Fruit fly (Drosophila melanogaster) whole organism, embryonic: ENCODE measurements around the gene Gdh.
A peak's percentile ranks its signal among the peaks of the same experiment; 100 is the strongest.

Experiments used
- B-H1 ChIP-seq: fragments of 200-800 bp; sonication (Bioruptor generic); IDR thresholded peaks from 3 replicates; pipeline ENCODE4 v1.3.6; 2022; ENCODE audit warnings: missing biosample characterization, missing genetic modification characterization
- Bgb ChIP-seq: fragments of 200-800 bp; sonication (Bioruptor generic); IDR thresholded peaks from 2 replicates; pipeline ENCODE4 v1.3.6; 2022; ENCODE audit warnings: missing biosample characterization, missing genetic modification characterization; ENCODE audit not compliant: partially characterized antibody
- CG11085 ChIP-seq: fragments of 200-800 bp; sonication (Bioruptor generic); IDR thresholded peaks from 2 replicates; pipeline ENCODE4 v1.3.6; 2022; ENCODE audit warnings: missing biosample characterization, missing genetic modification characterization
- CG11398 ChIP-seq: fragments of 200-800 bp; sonication (Bioruptor generic); optimal IDR thresholded peaks from 2 replicates; lab custom pipeline; 2016; ENCODE audit warnings: missing biosample characterization, missing genetic modification characterization
- CG17612 ChIP-seq: fragments of 200-800 bp; sonication (Bioruptor generic); IDR thresholded peaks from 2 replicates; pipeline ENCODE4 v1.3.6; 2022; ENCODE audit warnings: missing biosample characterization, missing genetic modification characterization
- CG18619 ChIP-seq: fragments of 200-800 bp; sonication (Bioruptor generic); optimal IDR thresholded peaks from 3 replicates; lab custom pipeline; 2017; ENCODE audit warnings: missing biosample characterization, mild to moderate bottlenecking, missing genetic modification characterization
- CG2120 ChIP-seq: fragments of 200-800 bp; sonication (Bioruptor generic); optimal IDR thresholded peaks from 3 replicates; lab custom pipeline; 2016; ENCODE audit warnings: missing biosample characterization, missing genetic modification characterization
- CG31365 ChIP-seq: fragments of 200-800 bp; sonication (Bioruptor generic); optimal IDR thresholded peaks from 2 replicates; lab custom pipeline; 2018; ENCODE audit warnings: missing biosample characterization, mild to moderate bottlenecking, missing genetic modification characterization
- CG34422 ChIP-seq: fragments of 200-800 bp; sonication (Bioruptor generic); IDR thresholded peaks from 3 replicates; pipeline ENCODE4 v1.3.6; 2022; ENCODE audit warnings: missing biosample characterization, missing genetic modification characterization
- CG4328 ChIP-seq: fragments of 200-800 bp; sonication (Bioruptor generic); optimal IDR thresholded peaks from 3 replicates; lab custom pipeline; 2017; ENCODE audit warnings: missing biosample characterization, missing genetic modification reagents, missing genetic modification characterization
- CG4424 ChIP-seq: fragments of 200-800 bp; sonication (Bioruptor generic); optimal IDR thresholded peaks from 3 replicates; lab custom pipeline; 2016; ENCODE audit warnings: missing biosample characterization, missing genetic modification characterization
- CG5180 ChIP-seq: fragments of 200-800 bp; sonication (Bioruptor generic); optimal IDR thresholded peaks from 3 replicates; lab custom pipeline; 2017; ENCODE audit warnings: missing biosample characterization, missing genetic modification characterization, mild to moderate bottlenecking, moderate library complexity, missing genetic modification reagents
- CG9215 ChIP-seq: fragments of 200-800 bp; sonication (Bioruptor generic); IDR thresholded peaks from 2 replicates; pipeline ENCODE4 v1.3.6; 2022; ENCODE audit warnings: missing biosample characterization, missing genetic modification characterization
- Dip3 ChIP-seq: fragments of 200-800 bp; sonication (Bioruptor generic); optimal IDR thresholded peaks from 3 replicates; lab custom pipeline; 2016; ENCODE audit warnings: missing biosample characterization, missing genetic modification characterization
- Ets97D ChIP-seq: fragments of 200-800 bp; sonication (Bioruptor generic); optimal IDR thresholded peaks from 3 replicates; lab custom pipeline; 2016; ENCODE audit warnings: missing biosample characterization, missing genetic modification characterization
- HLHmδ ChIP-seq: fragments of 200-800 bp; sonication (Bioruptor generic); optimal IDR thresholded peaks from 2 replicates; lab custom pipeline; 2018; ENCODE audit warnings: missing biosample characterization, mild to moderate bottlenecking, missing genetic modification characterization, moderate library complexity
- Lhr ChIP-seq: fragments of 200-800 bp; sonication (Bioruptor generic); optimal IDR thresholded peaks from 3 replicates; lab custom pipeline; 2017; ENCODE audit warnings: mild to moderate bottlenecking, missing biosample characterization, missing genetic modification reagents, missing genetic modification characterization
- Lpt ChIP-seq: fragments of >200 bp; optimal IDR thresholded peaks from 2 replicates; lab custom pipeline; 2018; ENCODE audit warnings: missing biosample characterization, missing genetic modification characterization
- MTF-1 ChIP-seq: fragments of 200-800 bp; sonication (Bioruptor generic); optimal IDR thresholded peaks from 2 replicates; lab custom pipeline; 2018; ENCODE audit warnings: missing biosample characterization, mild to moderate bottlenecking, missing genetic modification characterization, borderline replicate concordance
- Nf-YB ChIP-seq: fragments of 200-800 bp; sonication (Bioruptor generic); optimal IDR thresholded peaks from 3 replicates; lab custom pipeline; 2019; ENCODE audit warnings: missing biosample characterization, mild to moderate bottlenecking, missing genetic modification characterization, moderate library complexity
- Oaz ChIP-seq: fragments of 200-800 bp; sonication (Bioruptor generic); IDR thresholded peaks from 2 replicates; pipeline ENCODE4 v1.3.6; 2022; ENCODE audit warnings: missing biosample characterization, missing genetic modification characterization
- PHDP ChIP-seq: fragments of 200-800 bp; sonication (Bioruptor generic); optimal IDR thresholded peaks from 3 replicates; lab custom pipeline; 2018; ENCODE audit warnings: missing biosample characterization, mild to moderate bottlenecking, missing genetic modification characterization, moderate library complexity
- Ptx1 ChIP-seq: fragments of 200-800 bp; sonication (Bioruptor generic); IDR thresholded peaks from 2 replicates; pipeline ENCODE4 v1.3.6; 2022; ENCODE audit warnings: missing biosample characterization, missing genetic modification characterization
- Rx ChIP-seq: fragments of 200-800 bp; sonication (Bioruptor generic); IDR thresholded peaks from 2 replicates; pipeline ENCODE4 v1.3.6; 2022; ENCODE audit warnings: missing biosample characterization, missing genetic modification characterization
- Six4 ChIP-seq: fragments of 200-800 bp; sonication (Bioruptor generic); optimal IDR thresholded peaks from 2 replicates; lab custom pipeline; 2016; ENCODE audit warnings: missing biosample characterization, missing genetic modification characterization
- Usf ChIP-seq: fragments of 200-800 bp; sonication (Bioruptor generic); optimal IDR thresholded peaks from 2 replicates; lab custom pipeline; 2017; ENCODE audit warnings: missing genotype, missing biosample characterization, missing genetic modification characterization
- cas ChIP-seq: fragments of 200-800 bp; sonication (Bioruptor generic); IDR thresholded peaks from 2 replicates; pipeline ENCODE4 v1.3.6; 2022; ENCODE audit warnings: missing biosample characterization, missing genetic modification characterization
- chif ChIP-seq, 2 experiments: fragments of 200-800 bp; sonication (Bioruptor generic); optimal IDR thresholded peaks; 3 replicates each; lab custom pipeline; 2016; ENCODE audit warnings: missing biosample characterization in 2 of 2, missing genetic modification characterization in 2 of 2
- ci ChIP-seq: fragments of 200-800 bp; sonication (Bioruptor generic); IDR thresholded peaks from 3 replicates; pipeline ENCODE4 v1.3.6; 2022; ENCODE audit warnings: missing biosample characterization, missing genetic modification characterization
- cwo ChIP-seq: fragments of 200-800 bp; sonication (Bioruptor generic); optimal IDR thresholded peaks from 3 replicates; lab custom pipeline; 2017; ENCODE audit warnings: missing biosample characterization, missing genetic modification characterization, mild to moderate bottlenecking, moderate library complexity, missing genetic modification reagents
- disco-r ChIP-seq: fragments of 200-800 bp; sonication (Bioruptor generic); optimal IDR thresholded peaks from 2 replicates; lab custom pipeline; 2016; ENCODE audit warnings: missing biosample characterization, missing genetic modification characterization
- exex ChIP-seq: fragments of 200-800 bp; sonication (Bioruptor generic); optimal IDR thresholded peaks from 4 replicates; lab custom pipeline; 2018; ENCODE audit warnings: missing biosample characterization, mild to moderate bottlenecking, missing genetic modification characterization, moderate library complexity
- fd3F ChIP-seq: fragments of 200-800 bp; sonication (Bioruptor generic); optimal IDR thresholded peaks from 2 replicates; lab custom pipeline; 2018; ENCODE audit warnings: missing biosample characterization, mild to moderate bottlenecking, missing genetic modification characterization, moderate library complexity
- jing ChIP-seq: fragments of 200-800 bp; sonication (Bioruptor generic); optimal IDR thresholded peaks from 2 replicates; lab custom pipeline; 2018; ENCODE audit warnings: missing biosample characterization, mild to moderate bottlenecking, missing genetic modification characterization
- kay ChIP-seq: fragments of 200-800 bp; sonication (Bioruptor generic); optimal IDR thresholded peaks from 2 replicates; lab custom pipeline; 2016; ENCODE audit warnings: missing biosample characterization, missing genetic modification characterization
- kni ChIP-seq: fragments of 200-800 bp; sonication (Bioruptor generic); optimal IDR thresholded peaks from 3 replicates; lab custom pipeline; 2017; ENCODE audit warnings: mild to moderate bottlenecking, missing biosample characterization, missing genetic modification reagents, missing genetic modification characterization
- maf-S ChIP-seq: fragments of 200-800 bp; sonication (Bioruptor generic); optimal IDR thresholded peaks from 2 replicates; lab custom pipeline; 2016; ENCODE audit warnings: missing biosample characterization, missing genetic modification characterization
- oc ChIP-seq: fragments of 200-800 bp; sonication (Bioruptor generic); optimal IDR thresholded peaks from 2 replicates; lab custom pipeline; 2018; ENCODE audit warnings: missing biosample characterization, mild to moderate bottlenecking, missing genetic modification characterization, moderate library complexity
- phol ChIP-seq: fragments of 200-800 bp; sonication (Bioruptor generic); optimal IDR thresholded peaks from 3 replicates; lab custom pipeline; 2018; ENCODE audit warnings: missing biosample characterization, mild to moderate bottlenecking, missing genetic modification characterization, moderate library complexity
- sc ChIP-seq, 3 experiments: fragments of >200 bp in 2 of 3; fragments of 200-800 bp in 1 of 3; sonication (Bioruptor generic) in 1 of 3; optimal IDR thresholded peaks; 2 replicates in 2 of 3; 3 replicates in 1 of 3; lab custom pipeline; 2017; ENCODE audit warnings: mild to moderate bottlenecking in 1 of 3, missing biosample characterization in 1 of 3, missing genetic modification characterization in 1 of 3, missing genetic modification reagents in 1 of 3
- sd ChIP-seq: fragments of 200-800 bp; sonication (Bioruptor generic); optimal IDR thresholded peaks from 3 replicates; lab custom pipeline; 2018; ENCODE audit warnings: missing biosample characterization, mild to moderate bottlenecking, missing genetic modification characterization, moderate library complexity
- sug ChIP-seq: fragments of 200-800 bp; optimal IDR thresholded peaks from 2 replicates; lab custom pipeline; 2019; ENCODE audit warnings: missing biosample characterization, mild to moderate bottlenecking, missing genetic modification characterization, moderate library complexity
- tgo ChIP-seq: fragments of 200-800 bp; sonication (Bioruptor generic); IDR thresholded peaks from 3 replicates; pipeline ENCODE4 v1.3.6; 2022; ENCODE audit warnings: missing biosample characterization, missing genetic modification characterization
- tin ChIP-seq: fragments of 200-800 bp; sonication (Bioruptor generic); optimal IDR thresholded peaks from 3 replicates; lab custom pipeline; 2016; ENCODE audit warnings: missing biosample characterization, missing genetic modification characterization
- tup ChIP-seq: fragments of 200-800 bp; sonication (Bioruptor generic); optimal IDR thresholded peaks from 2 replicates; lab custom pipeline; 2016; ENCODE audit warnings: missing biosample characterization, mild to moderate bottlenecking, missing genetic modification characterization, moderate library complexity
- unpg ChIP-seq: fragments of 200-800 bp; sonication (Bioruptor generic); optimal IDR thresholded peaks from 3 replicates; lab custom pipeline; 2018; ENCODE audit warnings: missing biosample characterization, mild to moderate bottlenecking, missing genetic modification characterization, moderate library complexity
- usp ChIP-seq: fragments of >200 bp; optimal IDR thresholded peaks from 2 replicates; lab custom pipeline; 2017; ENCODE audit warnings: missing biosample characterization, missing genetic modification characterization
- wdn ChIP-seq: fragments of 200-800 bp; sonication (Bioruptor generic); IDR thresholded peaks from 2 replicates; pipeline ENCODE4 v1.3.6; 2022; ENCODE audit warnings: missing biosample characterization, missing genetic modification characterization

Gdh gene

DNA sequence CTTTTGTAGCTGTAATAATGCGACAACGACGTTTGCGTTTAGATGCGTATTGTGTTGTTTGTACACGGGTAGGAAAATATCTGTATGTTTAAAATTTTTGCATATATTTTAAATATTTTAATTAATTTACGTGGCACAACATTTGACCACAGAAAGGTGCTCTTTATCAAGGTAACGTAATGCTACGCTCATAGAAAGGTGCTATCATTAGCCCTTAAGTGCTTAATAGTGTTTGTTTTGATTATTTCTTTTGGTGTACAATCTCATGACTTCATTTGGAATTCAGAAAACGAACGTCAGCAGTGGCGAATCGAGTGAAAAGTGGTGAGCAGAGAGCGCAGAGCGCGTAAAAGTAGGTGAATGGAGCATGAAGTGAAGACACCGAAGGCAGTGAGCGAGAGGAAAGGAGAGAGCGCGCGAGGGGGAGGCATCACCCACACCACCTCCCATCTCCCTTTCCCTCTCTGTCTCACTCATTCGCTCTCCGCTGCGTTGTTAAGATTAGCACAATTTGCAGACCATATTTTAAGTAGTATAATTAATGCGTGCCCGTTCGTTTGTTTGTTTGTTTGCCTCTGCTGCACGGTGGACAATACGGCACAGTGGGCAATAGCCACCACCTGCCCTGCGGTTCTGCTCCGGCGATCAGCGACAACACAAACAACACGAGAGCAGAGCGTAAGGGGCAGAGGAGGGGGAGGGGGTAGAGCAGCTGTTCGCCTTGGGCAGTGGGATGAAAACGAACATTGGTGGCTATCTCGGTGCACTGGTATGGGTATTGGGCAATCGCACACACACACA, 21.0 kb downstream of the Gdh start (continued):
- TF ChIP-seq cas (GFP tag; lab: Robert Waterston, UW), result no peak
- peak; percentile 42 for TF ChIP-seq PHDP
- peak; percentile 48 for TF ChIP-seq phol (tag; lab: Kevin White, UChicago)
- peak; percentile 59 for TF ChIP-seq fd3F (GFP tag; lab: Kevin White, UChicago)
- 0 out of 2 replicates have a peak, but pooled peaks have one; percentile 6 for TF ChIP-seq wdn (GFP tag; lab: Robert Waterston, UW)
- peak; percentile 38; the same call in 1 of the 2 replicates for TF ChIP-seq Oaz (GFP tag; lab: Robert Waterston, UW)
- TF ChIP-seq CG4424 (GFP tag; lab: Kevin White, UChicago), result no peak
- TF ChIP-seq ci (GFP tag; lab: Robert Waterston, UW), result peak; percentile 57; the same call in 1 of the 3 replicates
- TF ChIP-seq tin (GFP tag; lab: Kevin White, UChicago), result no peak
- TF ChIP-seq chif (GFP tag; optimal IDR thresholded peaks at IDR 0.05; lab: Kevin White, UChicago), result no peak
- no peak for TF ChIP-seq CG31365 (tag; lab: Kevin White, UChicago)
- peak; percentile 73 for TF ChIP-seq unpg
- no peak for TF ChIP-seq oc (tag; lab: Kevin White, UChicago)
- TF ChIP-seq tgo (GFP tag; lab: Robert Waterston, UW), result peak; percentile 28; the same call in 1 of the 3 replicates
- TF ChIP-seq HLHmδ, result peak; percentile 53
- 0 out of 3 replicates have a peak, but pooled peaks have one; percentile 37 for TF ChIP-seq B-H1 (GFP tag; lab: Robert Waterston, UW)
- TF ChIP-seq CG4328, result peak; percentile 35
- peak; percentile 46 for TF ChIP-seq sug (tag; lab: Kevin White, UChicago)
- TF ChIP-seq tup (GFP tag; lab: Kevin White, UChicago), result peak; percentile 12
- TF ChIP-seq CG34422 (GFP tag; lab: Robert Waterston, UW), result peak; percentile 67; the same call in 2 of the 3 replicates
- TF ChIP-seq CG11398, result no peak
- peak; percentile 18 for TF ChIP-seq CG5180 (GFP tag; lab: Kevin White, UChicago)
- TF ChIP-seq exex (tag; lab: Kevin White, UChicago), result no peak
- no peak for TF ChIP-seq Ets97D
- no peak for TF ChIP-seq disco-r (GFP tag; lab: Kevin White, UChicago)
- TF ChIP-seq CG9215 (GFP tag; lab: Robert Waterston, UW), result peak; percentile 17; the same call in 1 of the 2 replicates
- no peak for TF ChIP-seq sd (tag; lab: Kevin White, UChicago)
- no peak for TF ChIP-seq CG11085
- peak; percentile 62 for TF ChIP-seq Ptx1 (GFP tag; lab: Robert Waterston, UW)
- TF ChIP-seq CG18619, result peak; percentile 22
- TF ChIP-seq maf-S (GFP tag; lab: Kevin White, UChicago), result no peak
- TF ChIP-seq kni (GFP tag; lab: Kevin White, UChicago), result peak; percentile 81
- TF ChIP-seq Rx, result peak; percentile 56; the same call in 1 of the 2 replicates
- no peak for TF ChIP-seq usp (GFP tag; lab: Kevin White, UChicago)
- peak; percentile 55 for TF ChIP-seq jing
- no peak; the same call in 1 of the 2 replicates for TF ChIP-seq Bgb (GFP tag; lab: Robert Waterston, UW)
- TF ChIP-seq CG17612 (GFP tag; lab: Robert Waterston, UW), result 0 out of 2 replicates have a peak, but pooled peaks have one; percentile 11
- TF ChIP-seq Six4 (GFP tag; lab: Kevin White, UChicago), result peak; percentile 10
- peak; percentile 5 for TF ChIP-seq CG2120 (GFP tag; lab: Kevin White, UChicago)
- peak; percentile 3 for TF ChIP-seq Dip3 (GFP tag; lab: Kevin White, UChicago)
- no peak for TF ChIP-seq sc (optimal IDR thresholded peaks at IDR 0.05; lab: Kevin White, UChicago)
- no peak for TF ChIP-seq sc (GFP tag; optimal IDR thresholded peaks at IDR 0.05; lab: Kevin White, UChicago)
- TF ChIP-seq kay (GFP tag; lab: Kevin White, UChicago), result no peak
- no peak for TF ChIP-seq Lpt (GFP tag; lab: Kevin White, UChicago)
- no peak for TF ChIP-seq Nf-YB (GFP tag; lab: Kevin White, UChicago)
- TF ChIP-seq Lhr (GFP tag; lab: Kevin White, UChicago), result no peak
- no peak for TF ChIP-seq Usf (GFP tag; lab: Kevin White, UChicago)
- TF ChIP-seq cwo (GFP tag; lab: Kevin White, UChicago), result peak; percentile 15
- TF ChIP-seq MTF-1 (GFP tag; lab: Kevin White, UChicago), result peak; percentile 26
